Fruit fly (Drosophila melanogaster) whole organism, embryonic: Measurements from ENCODE around the gene Sqor.

Experiments
- CG10654 ChIP-seq: fragments of 200-800 bp; sonication (Bioruptor generic); optimal IDR thresholded peaks from 2 replicates; lab custom pipeline; 2016; ENCODE audit warnings: missing biosample characterization, missing genetic modification characterization
- CG10959 ChIP-seq: fragments of 200-800 bp; sonication (Bioruptor generic); IDR thresholded peaks from 2 replicates; pipeline ENCODE4 v1.3.6; 2022; ENCODE audit warnings: missing biosample characterization, missing genetic modification characterization
- CG11247 ChIP-seq: fragments of 200-800 bp; sonication (Bioruptor generic); IDR thresholded peaks from 2 replicates; pipeline ENCODE4 v1.3.6; 2022; ENCODE audit warnings: missing biosample characterization, missing genetic modification characterization
- CG12299 ChIP-seq: fragments of 200-800 bp; sonication (Bioruptor generic); optimal IDR thresholded peaks from 2 replicates; lab custom pipeline; 2018; ENCODE audit warnings: missing biosample characterization, mild to moderate bottlenecking, missing genetic modification characterization
- CG13894 ChIP-seq: fragments of 200-800 bp; sonication (Bioruptor generic); optimal IDR thresholded peaks from 3 replicates; lab custom pipeline; 2018; ENCODE audit warnings: missing biosample characterization, mild to moderate bottlenecking, missing genetic modification characterization, moderate library complexity
- CG14860 ChIP-seq: fragments of 200-800 bp; sonication (Bioruptor generic); IDR thresholded peaks from 3 replicates; pipeline ENCODE4 v1.3.6; 2022; ENCODE audit warnings: missing biosample characterization, missing genetic modification characterization; ENCODE audit not compliant: partially characterized antibody
- CG15073 ChIP-seq: fragments of 200-800 bp; sonication (Bioruptor generic); optimal IDR thresholded peaks from 2 replicates; lab custom pipeline; 2016; ENCODE audit warnings: missing biosample characterization, missing genetic modification characterization
- CG1603 ChIP-seq: fragments of 200-800 bp; sonication (Bioruptor generic); optimal IDR thresholded peaks from 2 replicates; lab custom pipeline; 2019; ENCODE audit warnings: missing biosample characterization, mild to moderate bottlenecking, missing genetic modification characterization, moderate library complexity
- CG1647 ChIP-seq: fragments of 200-800 bp; sonication (Bioruptor generic); optimal IDR thresholded peaks from 3 replicates; lab custom pipeline; 2016; ENCODE audit warnings: missing biosample characterization, missing genetic modification characterization
- CG17328 ChIP-seq: fragments of 200-800 bp; sonication (Bioruptor generic); IDR thresholded peaks from 2 replicates; pipeline ENCODE4 v1.3.6; 2022; ENCODE audit warnings: missing biosample characterization, missing genetic modification characterization
- CG17612 ChIP-seq: fragments of 200-800 bp; sonication (Bioruptor generic); IDR thresholded peaks from 2 replicates; pipeline ENCODE4 v1.3.6; 2022; ENCODE audit warnings: missing biosample characterization, missing genetic modification characterization
- CG18262 ChIP-seq: fragments of 200-800 bp; optimal IDR thresholded peaks from 3 replicates; lab custom pipeline; 2019; ENCODE audit warnings: missing biosample characterization, mild to moderate bottlenecking, missing genetic modification characterization, moderate library complexity
- CG18599 ChIP-seq: fragments of 200-800 bp; sonication (Bioruptor generic); optimal IDR thresholded peaks from 3 replicates; lab custom pipeline; 2017; ENCODE audit warnings: missing biosample characterization, missing genetic modification characterization, mild to moderate bottlenecking, moderate library complexity, missing genetic modification reagents
- CG2678 ChIP-seq: fragments of 200-800 bp; sonication (Bioruptor generic); optimal IDR thresholded peaks from 3 replicates; lab custom pipeline; 2019; ENCODE audit warnings: missing biosample characterization, mild to moderate bottlenecking, missing genetic modification characterization, moderate library complexity
- CG30403 ChIP-seq: fragments of 200-800 bp; sonication (Bioruptor generic); optimal IDR thresholded peaks from 3 replicates; lab custom pipeline; 2016; ENCODE audit warnings: missing biosample characterization, missing genetic modification characterization
- CG34376 ChIP-seq: fragments of 200-800 bp; sonication (Bioruptor generic); optimal IDR thresholded peaks from 2 replicates; lab custom pipeline; 2018; ENCODE audit warnings: missing biosample characterization, mild to moderate bottlenecking, missing genetic modification characterization
- CG3838 ChIP-seq: fragments of 200-800 bp; sonication (Bioruptor generic); optimal IDR thresholded peaks from 3 replicates; lab custom pipeline; 2016; ENCODE audit warnings: missing biosample characterization, missing genetic modification characterization
- CG6689 ChIP-seq: fragments of 200-800 bp; sonication (Bioruptor generic); IDR thresholded peaks from 2 replicates; pipeline ENCODE4 v1.3.6; 2022; ENCODE audit warnings: missing biosample characterization, missing genetic modification characterization
- CG8924 ChIP-seq: fragments of 200-800 bp; optimal IDR thresholded peaks from 3 replicates; lab custom pipeline; 2019; ENCODE audit warnings: missing biosample characterization, mild to moderate bottlenecking, missing genetic modification characterization, moderate library complexity
- CG9215 ChIP-seq: fragments of 200-800 bp; sonication (Bioruptor generic); IDR thresholded peaks from 2 replicates; pipeline ENCODE4 v1.3.6; 2022; ENCODE audit warnings: missing biosample characterization, missing genetic modification characterization
- Camta ChIP-seq: fragments of 200-800 bp; sonication (Bioruptor generic); optimal IDR thresholded peaks from 2 replicates; lab custom pipeline; 2016; ENCODE audit warnings: missing biosample characterization, missing genetic modification characterization
- Doc2 ChIP-seq: fragments of 200-800 bp; sonication (Bioruptor generic); IDR thresholded peaks from 2 replicates; pipeline ENCODE4 v1.3.6; 2022; ENCODE audit warnings: missing biosample characterization, missing genetic modification characterization
- Dref ChIP-seq: fragments of 200-800 bp; sonication (Bioruptor generic); IDR thresholded peaks from 2 replicates; pipeline ENCODE4 v1.3.6; 2022; ENCODE audit warnings: missing biosample characterization, missing genetic modification characterization
- Drgx ChIP-seq: fragments of 200-800 bp; sonication (Bioruptor generic); IDR thresholded peaks from 2 replicates; pipeline ENCODE4 v1.3.6; 2022; ENCODE audit warnings: missing biosample characterization, missing genetic modification characterization
- Fer1 ChIP-seq: fragments of 200-800 bp; sonication (Bioruptor generic); optimal IDR thresholded peaks from 2 replicates; lab custom pipeline; 2017; ENCODE audit warnings: missing biosample characterization, mild to moderate bottlenecking, missing genetic modification characterization
- H15 ChIP-seq: fragments of 200-800 bp; sonication (Bioruptor generic); IDR thresholded peaks from 3 replicates; pipeline ENCODE4 v1.3.6; 2022; ENCODE audit warnings: missing biosample characterization, missing genetic modification characterization
- HLHmδ ChIP-seq: fragments of 200-800 bp; sonication (Bioruptor generic); optimal IDR thresholded peaks from 2 replicates; lab custom pipeline; 2018; ENCODE audit warnings: missing biosample characterization, mild to moderate bottlenecking, missing genetic modification characterization, moderate library complexity
- Jarid2 ChIP-seq: fragments of 200-800 bp; sonication (Bioruptor generic); optimal IDR thresholded peaks from 3 replicates; lab custom pipeline; 2017; ENCODE audit warnings: mild to moderate bottlenecking, missing biosample characterization, missing genetic modification reagents, missing genetic modification characterization
- Lpt ChIP-seq: fragments of >200 bp; optimal IDR thresholded peaks from 2 replicates; lab custom pipeline; 2018; ENCODE audit warnings: missing biosample characterization, missing genetic modification characterization
- Med ChIP-seq: fragments of 200-800 bp; sonication (Bioruptor generic); peaks from one replicate; lab custom pipeline; 2016; ENCODE audit warnings: missing biosample characterization, missing genetic modification characterization, mild to moderate bottlenecking, inconsistent platforms, moderate library complexity
- Oli ChIP-seq: fragments of 200-800 bp; sonication (Bioruptor generic); optimal IDR thresholded peaks from 2 replicates; lab custom pipeline; 2018; ENCODE audit warnings: missing biosample characterization, mild to moderate bottlenecking, missing genetic modification characterization, moderate library complexity
- Optix ChIP-seq: fragments of 200-800 bp; sonication (Bioruptor generic); IDR thresholded peaks from 3 replicates; pipeline ENCODE4 v1.3.6; 2022; ENCODE audit warnings: missing biosample characterization, missing genetic modification characterization
- Ptx1 ChIP-seq: fragments of 200-800 bp; sonication (Bioruptor generic); IDR thresholded peaks from 2 replicates; pipeline ENCODE4 v1.3.6; 2022; ENCODE audit warnings: missing biosample characterization, missing genetic modification characterization
- Scr ChIP-seq: fragments of 200-800 bp; sonication (Bioruptor generic); IDR thresholded peaks from 2 replicates; pipeline ENCODE4 v1.3.6; 2022; ENCODE audit warnings: missing biosample characterization, missing genetic modification characterization; ENCODE audit not compliant: partially characterized antibody
- Sox102F ChIP-seq: fragments of 200-800 bp; sonication (Bioruptor generic); optimal IDR thresholded peaks from 2 replicates; lab custom pipeline; 2018; ENCODE audit warnings: missing biosample characterization, mild to moderate bottlenecking, missing genetic modification characterization, moderate library complexity
- amos ChIP-seq: fragments of 200-800 bp; sonication (Bioruptor generic); IDR thresholded peaks from 2 replicates; pipeline ENCODE4 v1.3.6; 2022; ENCODE audit warnings: missing biosample characterization, missing genetic modification characterization; ENCODE audit not compliant: partially characterized antibody
- ase ChIP-seq: fragments of 200-800 bp; sonication (Bioruptor generic); IDR thresholded peaks from 3 replicates; pipeline ENCODE4 v1.3.6; 2022; ENCODE audit warnings: missing biosample characterization, missing genetic modification characterization
- bab2 ChIP-seq: fragments of 200-800 bp; sonication (Bioruptor generic); optimal IDR thresholded peaks from 2 replicates; lab custom pipeline; 2016; ENCODE audit warnings: missing biosample characterization, missing genetic modification characterization
- disco-r ChIP-seq: fragments of 200-800 bp; sonication (Bioruptor generic); optimal IDR thresholded peaks from 2 replicates; lab custom pipeline; 2016; ENCODE audit warnings: missing biosample characterization, missing genetic modification characterization
- eyg ChIP-seq: fragments of 200-800 bp; sonication (Bioruptor generic); optimal IDR thresholded peaks from 3 replicates; lab custom pipeline; 2016; ENCODE audit warnings: missing biosample characterization, missing genetic modification characterization
- ftz-f1 ChIP-seq: fragments of 200-800 bp; sonication (Bioruptor generic); optimal IDR thresholded peaks from 2 replicates; lab custom pipeline; 2016; ENCODE audit warnings: missing biosample characterization, missing genetic modification characterization
- nerfin-1 ChIP-seq: fragments of 200-800 bp; sonication (Bioruptor generic); optimal IDR thresholded peaks from 3 replicates; lab custom pipeline; 2019; ENCODE audit warnings: missing biosample characterization, mild to moderate bottlenecking, missing genetic modification characterization, moderate library complexity
- otp ChIP-seq: fragments of 200-800 bp; sonication (Bioruptor generic); IDR thresholded peaks from 3 replicates; pipeline ENCODE4, ENCODE4 v1.3.6; 2022; ENCODE audit warnings: missing biosample characterization, missing genetic modification characterization
- p53 ChIP-seq: fragments of 200-800 bp; sonication (Bioruptor generic); optimal IDR thresholded peaks from 2 replicates; lab custom pipeline; 2016; ENCODE audit warnings: missing biosample characterization, missing genetic modification characterization
- pb ChIP-seq: fragments of 200-800 bp; sonication (Bioruptor generic); optimal IDR thresholded peaks from 3 replicates; lab custom pipeline; 2016; ENCODE audit warnings: missing biosample characterization, missing genetic modification characterization
- peb ChIP-seq: fragments of 200-800 bp; sonication (Bioruptor generic); IDR thresholded peaks from 2 replicates; pipeline ENCODE4 v1.3.6; 2022; ENCODE audit warnings: missing biosample characterization, missing genetic modification characterization
- pros ChIP-seq: fragments of 200-800 bp; sonication (Bioruptor generic); optimal IDR thresholded peaks from 3 replicates; lab custom pipeline; 2019; ENCODE audit warnings: missing biosample characterization, mild to moderate bottlenecking, missing genetic modification characterization, moderate library complexity
- run ChIP-seq: fragments of 200-800 bp; sonication (Bioruptor generic); optimal IDR thresholded peaks from 3 replicates; lab custom pipeline; 2018; ENCODE audit warnings: missing biosample characterization, mild to moderate bottlenecking, missing genetic modification characterization
- sens ChIP-seq: fragments of 200-800 bp; sonication (Bioruptor generic); peaks from one replicate; lab custom pipeline; 2016; ENCODE audit warnings: missing biosample characterization, missing genetic modification characterization
- slbo ChIP-seq: fragments of 200-800 bp; sonication (Bioruptor generic); IDR thresholded peaks from 2 replicates; pipeline ENCODE4 v1.3.6; 2022; ENCODE audit warnings: missing biosample characterization, missing genetic modification characterization
- sqz ChIP-seq: fragments of 200-800 bp; sonication (Bioruptor generic); optimal IDR thresholded peaks from 3 replicates; lab custom pipeline; 2018; ENCODE audit warnings: missing biosample characterization, mild to moderate bottlenecking, missing genetic modification characterization
- trem ChIP-seq: fragments of 200-800 bp; optimal IDR thresholded peaks from 3 replicates; lab custom pipeline; 2019; ENCODE audit warnings: missing biosample characterization, mild to moderate bottlenecking, missing genetic modification characterization, moderate library complexity

Gene Sqor

dm6 chr3L:4269920-4270319 lies 29.9 kb downstream of the Sqor start (continued):
- TF ChIP-seq bab2 (GFP tag; lab: Kevin White, UChicago), result no peak
- no peak for TF ChIP-seq CG14860
- peak; percentile 77 for TF ChIP-seq CG6689
- no peak for TF ChIP-seq CG15073 (GFP tag; lab: Kevin White, UChicago)
- TF ChIP-seq pb (GFP tag; lab: Kevin White, UChicago), result no peak
- TF ChIP-seq run (tag; lab: Kevin White, UChicago), result peak; percentile 72
- TF ChIP-seq H15 (GFP tag; lab: Robert Waterston, UW), result peak; percentile 42; the same call in 1 of the 3 replicates
- TF ChIP-seq Lpt (GFP tag; lab: Kevin White, UChicago), result no peak
- TF ChIP-seq CG2678 (tag; lab: Kevin White, UChicago), result peak; percentile 88
- no peak for TF ChIP-seq HLHmδ (GFP tag; lab: Kevin White, UChicago)
- no peak for TF ChIP-seq p53 (GFP tag; lab: Kevin White, UChicago)
- peak; percentile 37; the same call in 1 of the 3 replicates for TF ChIP-seq ase (GFP tag; lab: Robert Waterston, UW)
- no peak for TF ChIP-seq CG34376 (GFP tag; lab: Kevin White, UChicago)
- no peak for TF ChIP-seq CG1647 (GFP tag; lab: Kevin White, UChicago)
- TF ChIP-seq peb (GFP tag; lab: Robert Waterston, UW), result peak; percentile 7; the same call in 1 of the 2 replicates
- peak; percentile 6 for TF ChIP-seq Jarid2 (GFP tag; lab: Kevin White, UChicago)
- no peak for TF ChIP-seq amos (GFP tag; lab: Robert Waterston, UW)
- no peak; the same call in none of the 2 replicates for TF ChIP-seq slbo (GFP tag; lab: Robert Waterston, UW)
- no peak for TF ChIP-seq CG3838 (GFP tag; lab: Kevin White, UChicago)
- TF ChIP-seq CG9215, result peak; percentile 25; the same call in 1 of the 2 replicates
- no peak for TF ChIP-seq eyg (GFP tag; lab: Kevin White, UChicago)
- peak; percentile 59 for TF ChIP-seq trem (tag; lab: Kevin White, UChicago)
- TF ChIP-seq CG8924, result peak; percentile 81
- TF ChIP-seq CG11247 (GFP tag; lab: Robert Waterston, UW), result no peak
- TF ChIP-seq pros, result no peak
- TF ChIP-seq sens (GFP tag; lab: Kevin White, UChicago), result peak; percentile 55
- TF ChIP-seq CG1603 (tag; lab: Kevin White, UChicago), result peak; percentile 6
- TF ChIP-seq Ptx1, result peak; percentile 79
- peak; percentile 50 for TF ChIP-seq CG10654 (GFP tag; lab: Kevin White, UChicago)
- TF ChIP-seq CG18599 (GFP tag; lab: Kevin White, UChicago), result peak; percentile 80
- TF ChIP-seq otp, result no peak
- TF ChIP-seq Sox102F (GFP tag; lab: Kevin White, UChicago), result no peak
- no peak; the same call in 2 of the 3 replicates for TF ChIP-seq Optix
- TF ChIP-seq CG30403, result peak; percentile 65
- TF ChIP-seq nerfin-1 (tag; lab: Kevin White, UChicago), result peak; percentile 69
- peak; percentile 31; the same call in 1 of the 2 replicates for TF ChIP-seq CG17328
- peak; percentile 34; the same call in 1 of the 2 replicates for TF ChIP-seq CG10959 (GFP tag; lab: Robert Waterston, UW)
- TF ChIP-seq Scr (GFP tag; lab: Robert Waterston, UW), result no peak
- TF ChIP-seq CG17612, result no peak
- TF ChIP-seq Fer1, result peak; percentile 79
- TF ChIP-seq Camta (GFP tag; lab: Kevin White, UChicago), result no peak
- no peak for TF ChIP-seq Dref
- TF ChIP-seq CG13894, result no peak
- no peak for TF ChIP-seq Doc2
- peak; percentile 44 for TF ChIP-seq sqz
- TF ChIP-seq CG12299, result peak; percentile 63
- no peak for TF ChIP-seq ftz-f1 (GFP tag; lab: Kevin White, UChicago)
- TF ChIP-seq Med (GFP tag; lab: Kevin White, UChicago), result peak; percentile 37
- peak; percentile 85 for TF ChIP-seq CG18262
- peak; percentile 75 for TF ChIP-seq Drgx (GFP tag; lab: Robert Waterston, UW)
- TF ChIP-seq Oli (tag; lab: Kevin White, UChicago), result peak; percentile 83
- TF ChIP-seq disco-r (GFP tag; lab: Kevin White, UChicago), result no peak
